Fruit fly (Drosophila melanogaster) whole organism, embryonic: ENCODE results near the gene CG14194.
A peak's percentile ranks its signal among the peaks of the same experiment; 100 is the strongest.

ENCODE experiments used
- Abd-B ChIP-seq: fragments of 200-800 bp; sonication (Bioruptor generic); optimal IDR thresholded peaks from 2 replicates; lab custom pipeline; 2018; ENCODE audit warnings: missing biosample characterization, mild to moderate bottlenecking, missing genetic modification characterization, moderate library complexity
- Aef1 ChIP-seq: fragments of 200-800 bp; sonication (Bioruptor generic); IDR thresholded peaks from 3 replicates; pipeline ENCODE4 v1.3.6; 2022; ENCODE audit warnings: missing biosample characterization, missing genetic modification characterization
- Blimp-1 ChIP-seq: fragments of 200-800 bp; sonication (Bioruptor generic); optimal IDR thresholded peaks from 3 replicates; lab custom pipeline; 2018; ENCODE audit warnings: missing biosample characterization, missing genetic modification characterization, mild to moderate bottlenecking, moderate library complexity, missing genetic modification reagents
- CG10543 ChIP-seq: fragments of 200-800 bp; sonication (Bioruptor generic); optimal IDR thresholded peaks from 3 replicates; lab custom pipeline; 2017; ENCODE audit warnings: missing biosample characterization, mild to moderate bottlenecking, missing genetic modification characterization, moderate library complexity
- CG10565 ChIP-seq: fragments of 200-800 bp; sonication (Bioruptor generic); optimal IDR thresholded peaks from 3 replicates; lab custom pipeline; 2016; ENCODE audit warnings: missing biosample characterization, mild to moderate bottlenecking, missing genetic modification characterization
- CG12659 ChIP-seq: fragments of 200-800 bp; sonication (Bioruptor generic); optimal IDR thresholded peaks from 3 replicates; lab custom pipeline; 2017; ENCODE audit warnings: mild to moderate bottlenecking, missing biosample characterization, missing genetic modification reagents, missing genetic modification characterization
- CG13424 ChIP-seq: fragments of 200-800 bp; sonication (Bioruptor generic); optimal IDR thresholded peaks from 2 replicates; lab custom pipeline; 2019; ENCODE audit warnings: missing biosample characterization, mild to moderate bottlenecking, missing genetic modification characterization, moderate library complexity
- CG13775 ChIP-seq: fragments of 200-800 bp; sonication (Bioruptor generic); optimal IDR thresholded peaks from 3 replicates; lab custom pipeline; 2017; ENCODE audit warnings: missing biosample characterization, mild to moderate bottlenecking, missing genetic modification characterization
- CG14710 ChIP-seq: fragments of 200-800 bp; sonication (Bioruptor generic); optimal IDR thresholded peaks from 3 replicates; lab custom pipeline; 2019; ENCODE audit warnings: missing biosample characterization, mild to moderate bottlenecking, missing genetic modification characterization, moderate library complexity
- CG15696 ChIP-seq: fragments of 200-800 bp; sonication (Bioruptor generic); optimal IDR thresholded peaks from 2 replicates; lab custom pipeline; 2019; ENCODE audit warnings: missing biosample characterization, mild to moderate bottlenecking, missing genetic modification characterization, moderate library complexity
- CG17359 ChIP-seq: fragments of 200-800 bp; sonication (Bioruptor generic); optimal IDR thresholded peaks from 3 replicates; lab custom pipeline; 2018; ENCODE audit warnings: missing biosample characterization, mild to moderate bottlenecking, missing genetic modification characterization, moderate library complexity
- CG18262 ChIP-seq: fragments of 200-800 bp; optimal IDR thresholded peaks from 3 replicates; lab custom pipeline; 2019; ENCODE audit warnings: missing biosample characterization, mild to moderate bottlenecking, missing genetic modification characterization, moderate library complexity
- CG30403 ChIP-seq: fragments of 200-800 bp; sonication (Bioruptor generic); optimal IDR thresholded peaks from 3 replicates; lab custom pipeline; 2016; ENCODE audit warnings: missing biosample characterization, missing genetic modification characterization
- CG4360 ChIP-seq: fragments of 200-800 bp; sonication (Bioruptor generic); IDR thresholded peaks from 2 replicates; pipeline ENCODE4 v1.3.6; 2022; ENCODE audit warnings: missing biosample characterization, missing genetic modification characterization
- CG4424 ChIP-seq: fragments of 200-800 bp; sonication (Bioruptor generic); optimal IDR thresholded peaks from 3 replicates; lab custom pipeline; 2016; ENCODE audit warnings: missing biosample characterization, missing genetic modification characterization
- CG5180 ChIP-seq: fragments of 200-800 bp; sonication (Bioruptor generic); optimal IDR thresholded peaks from 3 replicates; lab custom pipeline; 2017; ENCODE audit warnings: missing biosample characterization, missing genetic modification characterization, mild to moderate bottlenecking, moderate library complexity, missing genetic modification reagents
- CG7745 ChIP-seq: fragments of 200-800 bp; sonication (Bioruptor generic); optimal IDR thresholded peaks from 2 replicates; lab custom pipeline; 2018; ENCODE audit warnings: missing biosample characterization, mild to moderate bottlenecking, missing genetic modification characterization, moderate library complexity
- CG9876 ChIP-seq: fragments of 200-800 bp; sonication (Bioruptor generic); optimal IDR thresholded peaks from 2 replicates; lab custom pipeline; 2016; ENCODE audit warnings: missing biosample characterization, missing genetic modification characterization
- CoRest ChIP-seq: fragments of 200-800 bp; sonication (Bioruptor generic); optimal IDR thresholded peaks from 3 replicates; lab custom pipeline; 2018; ENCODE audit warnings: missing biosample characterization, mild to moderate bottlenecking, missing genetic modification characterization, moderate library complexity
- Ets65A ChIP-seq: fragments of 200-800 bp; sonication (Bioruptor generic); peaks from one replicate; lab custom pipeline; 2016; ENCODE audit warnings: missing biosample characterization, missing genetic modification characterization
- Hr3 ChIP-seq: fragments of 200-800 bp; sonication (Bioruptor generic); optimal IDR thresholded peaks from 3 replicates; lab custom pipeline; 2016; ENCODE audit warnings: missing biosample characterization, missing genetic modification characterization
- Hr51 ChIP-seq, 2 experiments: fragments of 200-800 bp; sonication (Bioruptor generic); optimal IDR thresholded peaks; 2 replicates in 1 of 2; 3 replicates in 1 of 2; lab custom pipeline; 2016 to 2018; ENCODE audit warnings: missing biosample characterization in 2 of 2, missing genetic modification characterization in 2 of 2, mild to moderate bottlenecking in 1 of 2, moderate library complexity in 1 of 2
- Mad ChIP-seq: fragments of 200-800 bp; sonication (Bioruptor generic); optimal IDR thresholded peaks from 2 replicates; lab custom pipeline; 2016; ENCODE audit warnings: missing biosample characterization, missing genetic modification characterization
- Med ChIP-seq: fragments of 200-800 bp; sonication (Bioruptor generic); peaks from one replicate; lab custom pipeline; 2016; ENCODE audit warnings: missing biosample characterization, missing genetic modification characterization, mild to moderate bottlenecking, inconsistent platforms, moderate library complexity
- Oaz ChIP-seq: fragments of 200-800 bp; sonication (Bioruptor generic); IDR thresholded peaks from 2 replicates; pipeline ENCODE4 v1.3.6; 2022; ENCODE audit warnings: missing biosample characterization, missing genetic modification characterization
- Ptx1 ChIP-seq: fragments of 200-800 bp; sonication (Bioruptor generic); IDR thresholded peaks from 2 replicates; pipeline ENCODE4 v1.3.6; 2022; ENCODE audit warnings: missing biosample characterization, missing genetic modification characterization
- Spps ChIP-seq: fragments of 200-800 bp; sonication (Bioruptor generic); optimal IDR thresholded peaks from 2 replicates; lab custom pipeline; 2018; ENCODE audit warnings: missing biosample characterization, mild to moderate bottlenecking, missing genetic modification characterization
- Ssrp ChIP-seq: fragments of 200-800 bp; sonication (Bioruptor generic); optimal IDR thresholded peaks from 2 replicates; lab custom pipeline; 2018; ENCODE audit warnings: missing biosample characterization, mild to moderate bottlenecking, missing genetic modification characterization, moderate library complexity
- Stat92E ChIP-seq, 3 experiments: fragments of >200 bp in 2 of 3; fragments of 200-800 bp in 1 of 3; sonication (Bioruptor generic) in 1 of 3; optimal IDR thresholded peaks; 2 replicates each; lab custom pipeline; 2017 to 2019; ENCODE audit warnings: missing biosample characterization in 3 of 3, missing genetic modification characterization in 3 of 3, mild to moderate bottlenecking in 1 of 3, moderate library complexity in 1 of 3
- ase ChIP-seq: fragments of 200-800 bp; sonication (Bioruptor generic); IDR thresholded peaks from 3 replicates; pipeline ENCODE4 v1.3.6; 2022; ENCODE audit warnings: missing biosample characterization, missing genetic modification characterization
- ash1 ChIP-seq: fragments of 200-800 bp; sonication (Bioruptor generic); optimal IDR thresholded peaks from 2 replicates; lab custom pipeline; 2018; ENCODE audit warnings: missing biosample characterization, mild to moderate bottlenecking, missing genetic modification characterization
- bowl ChIP-seq: fragments of 200-800 bp; sonication (Bioruptor generic); IDR thresholded peaks from 2 replicates; pipeline ENCODE4 v1.3.6; 2022; ENCODE audit warnings: missing biosample characterization, missing genetic modification characterization
- bsh ChIP-seq, 2 experiments: fragments of 200-800 bp; sonication (Bioruptor generic); optimal IDR thresholded peaks; 2 replicates each; lab custom pipeline; 2017 to 2018; ENCODE audit warnings: mild to moderate bottlenecking in 2 of 2, missing biosample characterization in 2 of 2, missing genetic modification characterization in 2 of 2, moderate library complexity in 1 of 2
- chm ChIP-seq: fragments of 200-800 bp; sonication (Bioruptor generic); IDR thresholded peaks from 2 replicates; pipeline ENCODE4 v1.3.6; 2022; ENCODE audit warnings: missing biosample characterization, missing genetic modification characterization
- emc ChIP-seq: fragments of 200-800 bp; sonication (Bioruptor generic); optimal IDR thresholded peaks from 2 replicates; lab custom pipeline; 2016; ENCODE audit warnings: missing biosample characterization, missing genetic modification characterization
- en ChIP-seq: fragments of 200-800 bp; sonication (Bioruptor generic); optimal IDR thresholded peaks from 2 replicates; lab custom pipeline; 2016; ENCODE audit warnings: missing biosample characterization, missing genetic modification characterization
- gce ChIP-seq: fragments of 200-800 bp; sonication (Bioruptor generic); IDR thresholded peaks from 3 replicates; pipeline ENCODE4 v1.3.6; 2022; ENCODE audit warnings: missing biosample characterization, missing genetic modification characterization
- ham ChIP-seq: fragments of 200-800 bp; sonication (Bioruptor generic); IDR thresholded peaks from 2 replicates; pipeline ENCODE4 v1.3.6; 2022; ENCODE audit warnings: missing biosample characterization, missing genetic modification characterization
- luna ChIP-seq: fragments of 200-800 bp; sonication (Bioruptor generic); optimal IDR thresholded peaks from 2 replicates; lab custom pipeline; 2016; ENCODE audit warnings: missing biosample characterization, missing genetic modification characterization
- oc ChIP-seq: fragments of 200-800 bp; sonication (Bioruptor generic); optimal IDR thresholded peaks from 2 replicates; lab custom pipeline; 2018; ENCODE audit warnings: missing biosample characterization, mild to moderate bottlenecking, missing genetic modification characterization, moderate library complexity
- pan ChIP-seq, 4 experiments: fragments of >200 bp in 3 of 4; fragments of 200-800 bp in 1 of 4; sonication (Bioruptor generic) in 1 of 4; optimal IDR thresholded peaks in 3 of 4; IDR thresholded peaks in 1 of 4; 2 replicates each; pipeline versions ENCODE4 v1.3.6 to Lab custom; 2017 to 2022; ENCODE audit warnings: missing biosample characterization in 2 of 4, missing genetic modification characterization in 2 of 4, mixed read lengths in 1 of 4
- phol ChIP-seq: fragments of 200-800 bp; sonication (Bioruptor generic); optimal IDR thresholded peaks from 3 replicates; lab custom pipeline; 2018; ENCODE audit warnings: missing biosample characterization, mild to moderate bottlenecking, missing genetic modification characterization, moderate library complexity
- pzg ChIP-seq: fragments of 200-800 bp; sonication (Bioruptor generic); optimal IDR thresholded peaks from 3 replicates; lab custom pipeline; 2018; ENCODE audit warnings: missing biosample characterization, mild to moderate bottlenecking, missing genetic modification characterization, moderate library complexity
- ranshi ChIP-seq: fragments of 200-800 bp; sonication (Bioruptor generic); IDR thresholded peaks from 2 replicates; pipeline ENCODE4 v1.3.6; 2022; ENCODE audit warnings: missing biosample characterization, missing genetic modification characterization
- run ChIP-seq: fragments of 200-800 bp; sonication (Bioruptor generic); optimal IDR thresholded peaks from 3 replicates; lab custom pipeline; 2018; ENCODE audit warnings: missing biosample characterization, mild to moderate bottlenecking, missing genetic modification characterization
- sisA ChIP-seq: fragments of 200-800 bp; sonication (Bioruptor generic); IDR thresholded peaks from 2 replicates; pipeline ENCODE4 v1.3.6; 2022; ENCODE audit warnings: missing biosample characterization, missing genetic modification characterization
- so ChIP-seq: fragments of 200-800 bp; sonication (Bioruptor generic); IDR thresholded peaks from 3 replicates; pipeline ENCODE4 v1.3.6; 2022; ENCODE audit warnings: missing biosample characterization, missing genetic modification characterization
- sr ChIP-seq: fragments of 200-800 bp; sonication (Bioruptor generic); IDR thresholded peaks from 3 replicates; pipeline ENCODE4 v1.3.6; 2022; ENCODE audit warnings: missing biosample characterization, missing genetic modification characterization
- vvl ChIP-seq: fragments of 200-800 bp; sonication (Bioruptor generic); IDR thresholded peaks from 2 replicates; pipeline ENCODE4 v1.3.6; 2022; ENCODE audit warnings: missing biosample characterization, missing genetic modification characterization

CG14194 gene

dm6 chrX:19144785-19145422 is 48.5 kb upstream of the CG14194 start (continued):
- TF ChIP-seq Hr51 (GFP tag; optimal IDR thresholded peaks at IDR 0.05; lab: Kevin White, UChicago) (peak in 1 of 2 experiments; percentile 41), CG13775 (GFP tag; lab: Kevin White, UChicago) (no peak), phol (tag; lab: Kevin White, UChicago) (peak; percentile 28), CG18262 (tag; lab: Kevin White, UChicago) (peak; percentile 29), bsh (GFP tag; optimal IDR thresholded peaks at IDR 0.05; lab: Kevin White, UChicago) (peak; percentile 6 to 52), CG4424 (GFP tag; lab: Kevin White, UChicago) (peak; percentile 26), Med (GFP tag; lab: Kevin White, UChicago) (peak; percentile 76), Abd-B (GFP tag; lab: Kevin White, UChicago) (peak; percentile 13), vvl (GFP tag; lab: Robert Waterston, UW) (no peak), luna (GFP tag; lab: Kevin White, UChicago) (no peak), sr (GFP tag; lab: Robert Waterston, UW) (no peak), Hr3 (GFP tag; lab: Kevin White, UChicago) (no peak), CG5180 (GFP tag; lab: Kevin White, UChicago) (no peak), ranshi (0 out of 2 replicates have a peak, but pooled peaks have one; percentile 22), CG15696 (tag; lab: Kevin White, UChicago) (no peak), chm (GFP tag; lab: Robert Waterston, UW) (no peak), Spps (tag; lab: Kevin White, UChicago) (no peak), ash1 (no peak), Oaz (no peak), Mad (GFP tag; lab: Kevin White, UChicago) (no peak), CG13424 (tag; lab: Kevin White, UChicago) (peak; percentile 36), Aef1 (no peak), Ets65A (GFP tag; lab: Kevin White, UChicago) (peak; percentile 81), sisA (GFP tag; lab: Robert Waterston, UW) (0 out of 2 replicates have a peak, but pooled peaks have one; percentile 6), Ptx1 (GFP tag; lab: Robert Waterston, UW) (0 out of 2 replicates have a peak, but pooled peaks have one; percentile 8), CG30403 (GFP tag; lab: Kevin White, UChicago) (peak; percentile 11), CG10565 (GFP tag; lab: Kevin White, UChicago) (no peak), CG17359 (tag; lab: Kevin White, UChicago) (peak; percentile 3), ase (GFP tag; lab: Robert Waterston, UW) (no peak), Stat92E (GFP tag; optimal IDR thresholded peaks at IDR 0.05; lab: Kevin White, UChicago) (peak in 1 of 3 experiments; percentile 37), Ssrp (tag; lab: Kevin White, UChicago) (peak; percentile 10), run (no peak), CG7745 (no peak), CG14710 (tag; lab: Kevin White, UChicago) (peak; percentile 7)

dm6 chrX:19146421-19146952 is 46.9 kb upstream of the CG14194 start:
- no peak for TF ChIP-seq CG12659 (GFP tag; lab: Kevin White, UChicago)
- no peak for TF ChIP-seq gce (GFP tag; lab: Robert Waterston, UW)
- TF ChIP-seq CG10543: no peak
- TF ChIP-seq pzg (GFP tag; lab: Kevin White, UChicago): no peak
- no peak for TF ChIP-seq oc
- no peak for TF ChIP-seq so (GFP tag; lab: Robert Waterston, UW)
- no peak for TF ChIP-seq emc
- peak; percentile 26 for TF ChIP-seq Blimp-1 (GFP tag; lab: Kevin White, UChicago)
- no peak for TF ChIP-seq CG4360 (GFP tag; lab: Robert Waterston, UW)
- TF ChIP-seq CoRest (tag; lab: Kevin White, UChicago): peak; percentile 17
- no peak for TF ChIP-seq en (GFP tag; lab: Kevin White, UChicago)
- no peak for TF ChIP-seq CG9876
- no peak for TF ChIP-seq pan (optimal IDR thresholded peaks at IDR 0.05; lab: Kevin White, UChicago)
- TF ChIP-seq pan (GFP tag; optimal IDR thresholded peaks at IDR 0.05 in 1 of 2, IDR thresholded peaks at IDR 0.05 in 1 of 2): peak in 1 of 2 experiments; percentile 5
- TF ChIP-seq ham (GFP tag; lab: Robert Waterston, UW): no peak
- no peak for TF ChIP-seq bowl (GFP tag; lab: Robert Waterston, UW)
